Worm (Caenorhabditis elegans): ENCODE results near the gene ran-2.
A peak's percentile ranks its signal among the peaks of the same experiment; 100 is the strongest.

- TF ChIP-seq daf-12 (tag; optimal IDR thresholded peaks at IDR 0.05) (no peak), skn-1 (tag; optimal IDR thresholded peaks at IDR 0.05) (no peak), nhr-25 (tag; optimal IDR thresholded peaks at IDR 0.05) (peak; percentile 71), mdl-1 (tag; optimal IDR thresholded peaks at IDR 0.05) (no peak), pqm-1 (tag; optimal IDR thresholded peaks at IDR 0.05) (no peak), fkh-10 (GFP tag; optimal IDR thresholded peaks at IDR 0.05) (no peak), nhr-77 (tag; optimal IDR thresholded peaks at IDR 0.05) (no peak)
Observed at ce11 chrIII:7978723-7979122, 45.4 kb downstream of the ran-2 start.
